Worm (Caenorhabditis elegans): Measurements from ENCODE around the gene T04B2.3.

The T04B2.3 gene

DNA sequence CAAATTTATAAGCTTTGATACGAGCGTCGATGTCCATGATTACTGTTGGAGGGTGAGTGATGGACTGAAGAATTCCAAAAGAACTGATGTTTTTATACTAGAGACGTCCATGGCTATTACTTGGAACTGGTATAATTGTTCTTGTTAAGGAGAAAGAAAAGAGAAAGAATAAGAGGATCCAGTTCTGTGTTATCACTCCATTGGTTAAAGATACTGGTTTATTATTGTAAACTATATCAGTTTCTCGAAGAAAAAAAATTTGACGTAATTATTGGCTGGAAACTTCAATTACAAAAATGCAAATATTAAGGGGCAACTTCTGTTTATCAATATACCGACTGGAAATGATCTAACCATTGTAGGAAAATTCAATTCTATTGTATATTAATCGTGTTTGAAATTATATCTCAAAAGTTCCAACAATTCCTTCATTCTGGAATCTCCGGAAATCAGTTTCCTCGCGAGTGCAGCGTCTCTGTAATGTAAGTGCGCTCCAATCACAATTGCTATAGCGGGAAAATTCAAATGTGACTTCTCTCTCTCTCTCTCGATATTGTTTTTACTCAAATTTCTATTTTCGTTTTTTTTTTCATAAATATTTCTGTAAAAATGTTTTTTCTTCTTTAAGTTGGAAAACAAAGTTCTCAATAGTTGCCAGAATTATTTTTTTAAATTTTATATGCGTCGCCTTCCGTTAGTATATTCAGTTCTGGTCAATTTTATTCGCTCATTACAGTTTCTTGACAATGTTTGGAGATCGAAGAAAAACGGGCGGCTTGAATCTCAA, 38.4 kb downstream of the T04B2.3 start, which contains the start of the genes col-2 and ndc-80 (continued):
- no peak for TF ChIP-seq ztf-1 (GFP tag; conservative IDR thresholded peaks at IDR 0.05)
- TF ChIP-seq ztf-4 (tag; optimal IDR thresholded peaks at IDR 0.05): no peak
- no peak for TF ChIP-seq elt-1 (tag; optimal IDR thresholded peaks at IDR 0.05)
- TF ChIP-seq ZK546.5 (tag; optimal IDR thresholded peaks at IDR 0.05): no peak
- TF ChIP-seq nhr-12 (tag; optimal IDR thresholded peaks at IDR 0.05): no peak
- peak; percentile 82 for TF ChIP-seq gmeb-1 (tag; optimal IDR thresholded peaks at IDR 0.05)
- no peak for TF ChIP-seq aly-2 (tag; optimal IDR thresholded peaks at IDR 0.05)
- no peak for TF ChIP-seq ama-1 (optimal IDR thresholded peaks at IDR 0.05)
- no peak for TF ChIP-seq peb-1 (tag; optimal IDR thresholded peaks at IDR 0.05)
- TF ChIP-seq sem-4 (tag; optimal IDR thresholded peaks at IDR 0.05): no peak
- no peak for TF ChIP-seq mdl-1 (tag; optimal IDR thresholded peaks at IDR 0.05)
- no peak for TF ChIP-seq ceh-82 (tag; optimal IDR thresholded peaks at IDR 0.05)
- no peak for TF ChIP-seq unc-62 (GFP tag; optimal IDR thresholded peaks at IDR 0.05)
- peak; percentile 15 for TF ChIP-seq blmp-1 (tag; optimal IDR thresholded peaks at IDR 0.05; ENCODE audit: insufficient read depth)
- no peak for TF ChIP-seq ceh-16 (tag; optimal IDR thresholded peaks at IDR 0.05)
- no peak for TF ChIP-seq snpc-4 (tag; optimal IDR thresholded peaks at IDR 0.05)
- peak; percentile 0 for TF ChIP-seq egl-27 (tag; optimal IDR thresholded peaks at IDR 0.05)
- no peak for TF ChIP-seq elt-3 (tag; optimal IDR thresholded peaks at IDR 0.05)
- TF ChIP-seq nhr-10 (tag; optimal IDR thresholded peaks at IDR 0.05): no peak
- peak; percentile 26 for TF ChIP-seq mab-5 (tag; optimal IDR thresholded peaks at IDR 0.05)
- TF ChIP-seq nhr-237 (tag; optimal IDR thresholded peaks at IDR 0.05): no peak

DNA sequence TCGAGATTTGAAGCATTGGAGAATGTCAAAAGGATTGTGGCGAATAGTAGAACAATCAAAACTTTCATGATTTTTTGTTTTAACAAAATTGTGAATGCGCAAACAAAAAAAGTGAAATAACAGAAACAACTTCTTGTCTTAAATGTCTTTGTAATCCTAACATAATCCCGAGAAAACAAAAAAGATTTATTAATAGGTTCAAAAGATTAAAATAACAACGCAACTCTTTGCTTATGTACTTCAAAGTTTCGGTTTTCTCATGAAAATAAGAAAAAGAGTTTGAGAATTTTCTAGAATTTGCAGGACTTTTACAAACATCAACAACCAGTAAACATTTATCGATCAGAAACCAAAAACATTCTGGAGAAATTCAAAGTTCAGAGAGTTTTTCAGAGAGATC, 42.6 kb downstream of the T04B2.3 start, which contains the start of gene ttr-39:
ttr-39 (minus strand) TSS at position 101 of the 400 bp plus-strand sequence.
- TF ChIP-seq ztf-4 (tag; optimal IDR thresholded peaks at IDR 0.05) (no peak), nhr-21 (tag; optimal IDR thresholded peaks at IDR 0.05) (no peak), nhr-10 (tag; optimal IDR thresholded peaks at IDR 0.05) (no peak), mab-5 (tag; optimal IDR thresholded peaks at IDR 0.05) (no peak), nhr-12 (tag; optimal IDR thresholded peaks at IDR 0.05) (no peak), nhr-11 (tag; optimal IDR thresholded peaks at IDR 0.05) (no peak), unc-55 (GFP tag; optimal IDR thresholded peaks at IDR 0.05) (no peak), C34F6.9 (tag; optimal IDR thresholded peaks at IDR 0.05) (no peak), peb-1 (tag; optimal IDR thresholded peaks at IDR 0.05) (no peak), crh-2 (tag; optimal IDR thresholded peaks at IDR 0.05) (no peak), F13H6.1 (tag; optimal IDR thresholded peaks at IDR 0.05) (no peak)

DNA sequence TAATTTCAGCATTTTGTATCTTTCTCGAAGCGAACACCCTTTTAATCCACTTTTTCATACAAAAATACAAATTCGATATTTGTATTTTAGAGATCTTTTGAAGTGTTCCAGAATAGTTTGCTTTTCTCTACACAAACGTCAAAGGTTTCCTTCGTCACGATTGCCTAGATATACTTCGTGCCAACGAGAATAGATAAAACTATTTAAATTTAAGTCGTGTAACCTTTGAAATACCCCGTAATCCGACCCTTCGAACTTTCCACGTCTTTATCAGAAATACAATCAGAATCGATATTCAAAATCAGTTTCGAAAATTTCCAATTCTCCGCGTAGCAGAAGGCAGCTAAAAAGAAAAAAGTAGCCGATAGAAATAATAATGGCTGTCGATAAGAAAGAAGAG, 43.1 kb downstream of the T04B2.3 start, which contains the start of gene ttbk-5:
ttbk-5 (plus strand) TSS at position 301 of the 400 bp plus-strand sequence.
- TF ChIP-seq sma-9 (GFP tag; optimal IDR thresholded peaks at IDR 0.05) (no peak), sma-9 (tag; optimal IDR thresholded peaks at IDR 0.05) (no peak), unc-55 (GFP tag; optimal IDR thresholded peaks at IDR 0.05) (no peak), C34F6.9 (tag; optimal IDR thresholded peaks at IDR 0.05) (no peak), R02D3.7 (tag; optimal IDR thresholded peaks at IDR 0.05) (no peak), crh-2 (tag; optimal IDR thresholded peaks at IDR 0.05) (no peak), nhr-77 (tag; optimal IDR thresholded peaks at IDR 0.05) (no peak)

DNA sequence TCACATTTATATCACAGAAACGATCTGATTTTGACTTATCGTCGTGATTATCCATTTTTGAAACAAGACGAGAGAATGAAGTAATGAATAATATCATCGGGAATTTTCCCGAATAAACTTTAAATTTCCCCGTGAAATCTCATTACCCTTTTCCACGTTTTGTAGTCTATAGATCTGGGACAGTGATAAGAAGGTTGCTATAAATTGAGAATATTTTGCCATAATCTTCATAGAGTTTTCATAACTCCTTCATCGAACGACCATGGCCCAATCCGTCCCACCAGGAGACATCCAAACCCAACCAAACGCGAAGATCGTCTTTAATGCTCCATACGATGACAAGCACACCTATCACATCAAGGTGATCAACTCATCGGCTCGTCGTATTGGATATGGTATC, 48.0 kb downstream of the T04B2.3 start, which contains the start of the genes C04G2.5 and msp-36:
C04G2.5 (minus strand) TSS at position 101 of the 400 bp plus-strand sequence.
msp-36 (plus strand) TSS at position 263 of the 400 bp plus-strand sequence.
- no peak for TF ChIP-seq sma-3 (GFP tag; optimal IDR thresholded peaks at IDR 0.05)
- no peak for TF ChIP-seq mab-5 (tag; optimal IDR thresholded peaks at IDR 0.05)
- TF ChIP-seq mdl-1 (tag; optimal IDR thresholded peaks at IDR 0.05): no peak
- TF ChIP-seq nhr-12 (tag; optimal IDR thresholded peaks at IDR 0.05): no peak
- no peak for TF ChIP-seq nhr-11 (tag; optimal IDR thresholded peaks at IDR 0.05)
- TF ChIP-seq elt-3 (tag; optimal IDR thresholded peaks at IDR 0.05): no peak
- no peak for TF ChIP-seq ama-1 (optimal IDR thresholded peaks at IDR 0.05)
- no peak for TF ChIP-seq ztf-1 (GFP tag; conservative IDR thresholded peaks at IDR 0.05)
- no peak for TF ChIP-seq nhr-23 (tag; optimal IDR thresholded peaks at IDR 0.05)
- TF ChIP-seq C34F6.9 (tag; optimal IDR thresholded peaks at IDR 0.05): no peak
- TF ChIP-seq elt-1 (tag; optimal IDR thresholded peaks at IDR 0.05): no peak
- no peak for TF ChIP-seq nhr-10 (tag; optimal IDR thresholded peaks at IDR 0.05)
- TF ChIP-seq snpc-4 (tag; optimal IDR thresholded peaks at IDR 0.05): no peak
- TF ChIP-seq F13H6.1 (tag; optimal IDR thresholded peaks at IDR 0.05): no peak

DNA sequence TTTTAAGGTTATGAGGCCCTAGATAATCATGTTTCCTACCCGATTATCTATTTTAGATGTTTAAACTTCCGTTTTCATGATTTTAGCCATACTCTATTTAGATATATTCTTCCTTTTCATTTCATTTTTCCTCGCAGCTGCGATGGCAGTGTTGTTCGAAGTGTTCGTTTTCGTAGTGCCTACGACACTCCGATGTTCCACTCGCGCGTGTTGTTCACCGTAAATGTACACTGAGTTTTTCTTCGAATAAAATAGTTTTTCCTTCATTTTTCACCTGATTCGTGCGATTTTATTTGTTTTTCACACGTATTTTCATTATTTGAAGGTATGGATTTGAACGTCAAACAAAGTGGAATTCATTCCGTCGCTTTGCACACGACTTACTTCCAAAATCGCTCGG, 49.7 kb downstream of the T04B2.3 start, which contains the start of gene dis-3:
dis-3 (plus strand) TSS at position 322 of the 400 bp plus-strand sequence.
- TF ChIP-seq ztf-1 (GFP tag; conservative IDR thresholded peaks at IDR 0.05): no peak
- TF ChIP-seq C34F6.9 (tag; optimal IDR thresholded peaks at IDR 0.05): no peak
- TF ChIP-seq ZK546.5 (tag; optimal IDR thresholded peaks at IDR 0.05): no peak
- TF ChIP-seq elt-3 (tag; optimal IDR thresholded peaks at IDR 0.05): no peak
- TF ChIP-seq lin-39 (tag; optimal IDR thresholded peaks at IDR 0.05): no peak
- TF ChIP-seq blmp-1 (tag; optimal IDR thresholded peaks at IDR 0.05; ENCODE audit: insufficient read depth): no peak
- TF ChIP-seq R02D3.7 (tag; optimal IDR thresholded peaks at IDR 0.05): peak; percentile 55

Data from whole organism, L2 larva.